Worm (Caenorhabditis elegans) whole organism, L4/young adult: ENCODE measurements around the gene clec-1.
"Not testable (repeated sequence)": the region's sequence is repeated elsewhere in the genome, so short reads cannot be mapped to it uniquely, and the experiment has no call there.

ENCODE experiments used
- W03F9.2 ChIP-seq: fragments of 150-350 bp; optimal IDR thresholded peaks from 2 replicates; lab custom pipeline; 2014; ENCODE audit warnings: missing biosample characterization, missing genetic modification characterization
- dao-5 ChIP-seq: sonication (generic microtip); optimal IDR thresholded peaks from 2 replicates; lab custom pipeline; 2016; ENCODE audit warnings: missing genotype, missing genetic modification characterization, moderate library complexity, missing compliant biosample characterization
- him-1 ChIP-seq: sonication (generic microtip); optimal IDR thresholded peaks from 2 replicates; lab custom pipeline; 2016; ENCODE audit warnings: missing genotype, missing genetic modification reagents, missing genetic modification characterization, missing compliant biosample characterization

clec-1 gene

ce11 chrV:5699835-5700441, at the start of gene clec-1:
TSS of gene clec-1 (plus strand) at chrV:5700154.
- TF ChIP-seq him-1 (tag; lab: Kevin White, UChicago) (no peak), dao-5 (tag; lab: Kevin White, UChicago) (no peak), W03F9.2 (tag; lab: Kevin White, UChicago) (no peak)

- TF ChIP-seq W03F9.2 (tag; lab: Kevin White, UChicago): no peak
- TF ChIP-seq him-1 (tag; lab: Kevin White, UChicago): no peak
- TF ChIP-seq dao-5 (tag; lab: Kevin White, UChicago): no peak
These were observed 48.0 kb upstream of the clec-1 start for ce11 chrV:5651905-5652304.

ce11 chrV:5653990-5654499, 45.9 kb upstream of the clec-1 start, which contains the start of gene hex-2:
TSS of gene hex-2 (plus strand) at chrV:5654449.
- TF ChIP-seq him-1 (tag; lab: Kevin White, UChicago) (no peak), W03F9.2 (tag; lab: Kevin White, UChicago) (no peak), dao-5 (tag; lab: Kevin White, UChicago) (no peak)

- TF ChIP-seq him-1 (tag; lab: Kevin White, UChicago) (no peak), dao-5 (tag; lab: Kevin White, UChicago) (no peak), W03F9.2 (tag; lab: Kevin White, UChicago) (no peak)
These were observed 39.2 kb upstream of the clec-1 start, which contains the start of the genes mut-14 and C14C11.2 for ce11 chrV:5660604-5661209. TSS of gene mut-14 (minus strand) at chrV:5660704. TSS of gene C14C11.2 (plus strand) at chrV:5661159.

- TF ChIP-seq him-1, W03F9.2, dao-5 (tag; lab: Kevin White, UChicago): not testable (repeated sequence)
These were observed 36.6 kb upstream of the clec-1 start, which contains the start of gene C14C11.1 for ce11 chrV:5663317-5663716. TSS of gene C14C11.1 (plus strand) at chrV:5663617.

- TF ChIP-seq dao-5 (tag; lab: Kevin White, UChicago) (no peak), W03F9.2 (tag; lab: Kevin White, UChicago) (no peak), him-1 (tag; lab: Kevin White, UChicago) (no peak)
These were observed 33.8 kb upstream of the clec-1 start, which contains the start of gene C14C11.7 for ce11 chrV:5666036-5666729. TSS of gene C14C11.7 (minus strand) at chrV:5666086.

ce11 chrV:5667337-5667736, 32.6 kb upstream of the clec-1 start:
- no peak for TF ChIP-seq him-1 (tag; lab: Kevin White, UChicago)
- no peak for TF ChIP-seq dao-5 (tag; lab: Kevin White, UChicago)
- TF ChIP-seq W03F9.2 (tag; lab: Kevin White, UChicago): peak; percentile 18

ce11 chrV:5668968-5669367, 31.0 kb upstream of the clec-1 start:
- no peak for TF ChIP-seq dao-5 (tag; lab: Kevin White, UChicago)
- no peak for TF ChIP-seq W03F9.2 (tag; lab: Kevin White, UChicago)
- no peak for TF ChIP-seq him-1 (tag; lab: Kevin White, UChicago)

ce11 chrV:5672270-5672669, 27.7 kb upstream of the clec-1 start:
- TF ChIP-seq dao-5 (tag; lab: Kevin White, UChicago): no peak
- no peak for TF ChIP-seq him-1 (tag; lab: Kevin White, UChicago)
- TF ChIP-seq W03F9.2 (tag; lab: Kevin White, UChicago): no peak

- TF ChIP-seq W03F9.2 (tag; lab: Kevin White, UChicago): no peak
- no peak for TF ChIP-seq him-1 (tag; lab: Kevin White, UChicago)
- no peak for TF ChIP-seq dao-5 (tag; lab: Kevin White, UChicago)
These were observed 23.9 kb upstream of the clec-1 start, which contains the start of gene pqn-13 for ce11 chrV:5676011-5676410. TSS of gene pqn-13 (minus strand) at chrV:5676111.

ce11 chrV:5677947-5678346, 22.0 kb upstream of the clec-1 start:
- TF ChIP-seq dao-5 (tag; lab: Kevin White, UChicago): no peak
- no peak for TF ChIP-seq W03F9.2 (tag; lab: Kevin White, UChicago)
- TF ChIP-seq him-1 (tag; lab: Kevin White, UChicago): no peak

- no peak for TF ChIP-seq W03F9.2 (tag; lab: Kevin White, UChicago)
- no peak for TF ChIP-seq him-1 (tag; lab: Kevin White, UChicago)
- no peak for TF ChIP-seq dao-5 (tag; lab: Kevin White, UChicago)
These were observed 17.4 kb upstream of the clec-1 start, which contains the start of gene prp-39 for ce11 chrV:5682530-5682929. TSS of gene prp-39 (minus strand) at chrV:5682630.

- TF ChIP-seq him-1 (tag; lab: Kevin White, UChicago) (peak; percentile 19), dao-5 (tag; lab: Kevin White, UChicago) (no peak), W03F9.2 (tag; lab: Kevin White, UChicago) (peak; percentile 85)
These were observed 15.4 kb upstream of the clec-1 start, which contains the start of the genes hmgs-1 and F25B4.4 for ce11 chrV:5684534-5684933. TSS of gene hmgs-1 (minus strand) at chrV:5684589. TSS of gene F25B4.4 (plus strand) at chrV:5684873.
